Worm (Caenorhabditis elegans) whole organism, young adult: ENCODE data around the gene acdh-11.

Source experiments
- B0261.1 ChIP-seq: sonication (generic microtip); optimal IDR thresholded peaks from 2 replicates; lab custom pipeline; 2016; ENCODE audit warnings: mild to moderate bottlenecking, missing genetic modification characterization, moderate library complexity, missing compliant biosample characterization
- K11D2.4 ChIP-seq: fragments of 200-800 bp; sonication (Bioruptor generic); IDR thresholded peaks from 2 replicates; pipeline ENCODE4 v1.3.6; 2022; ENCODE audit warnings: missing genetic modification reagents, missing genetic modification characterization, missing compliant biosample characterization
- T07F8.4 ChIP-seq: sonication (generic microtip); optimal IDR thresholded peaks from 2 replicates; lab custom pipeline; 2016; ENCODE audit warnings: mild to moderate bottlenecking, missing genetic modification characterization, moderate library complexity, missing compliant biosample characterization
- madf-10 ChIP-seq: sonication (generic microtip); optimal IDR thresholded peaks from 2 replicates; lab custom pipeline; 2016; ENCODE audit warnings: mild to moderate bottlenecking, missing genetic modification characterization, missing compliant biosample characterization
- nfya-1 ChIP-seq: sonication (generic microtip); optimal IDR thresholded peaks from 2 replicates; lab custom pipeline; 2017; ENCODE audit warnings: antibody characterized with exemption, missing compliant biosample characterization, missing genetic modification characterization, borderline replicate concordance; ENCODE audit not compliant: insufficient read depth
- snpc-4 ChIP-seq, 5 experiments: fragments of 150-350 bp in 1 of 5; sonication (generic microtip) in 4 of 5; optimal IDR thresholded peaks; 2 replicates each; lab custom pipeline; 2014 to 2018; ENCODE audit warnings: missing genetic modification characterization in 5 of 5, missing biosample characterization in 3 of 5, antibody characterized with exemption in 2 of 5, mild to moderate bottlenecking in 2 of 5, missing compliant biosample characterization in 2 of 5, missing genotype in 2 of 5, moderate library complexity in 2 of 5, missing genetic modification reagents in 1 of 5
- tbp1 ChIP-seq: fragments of 200-800 bp; sonication (Bioruptor generic); optimal IDR thresholded peaks from 2 replicates; lab custom pipeline; 2018; ENCODE audit warnings: mild to moderate bottlenecking, missing genetic modification characterization, missing compliant biosample characterization
- unc-130 ChIP-seq: sonication (generic microtip); optimal IDR thresholded peaks from 2 replicates; lab custom pipeline; 2016; ENCODE audit warnings: missing genetic modification reagents, missing genetic modification characterization, missing compliant biosample characterization

ce11 chrIII:10525927-10526326 lies 40.1 kb upstream of the acdh-11 start:
- TF ChIP-seq T07F8.4 (tag; lab: Kevin White, UChicago): no peak
- TF ChIP-seq B0261.1 (tag; lab: Kevin White, UChicago): no peak
- TF ChIP-seq unc-130 (GFP tag; lab: Kevin White, UChicago): no peak
- no peak for TF ChIP-seq madf-10
- no peak for TF ChIP-seq K11D2.4 (GFP tag; lab: Robert Waterston, UW)
- TF ChIP-seq nfya-1 (tag; lab: Kevin White, UChicago): no peak
- no peak for TF ChIP-seq snpc-4 (GFP tag; optimal IDR thresholded peaks at IDR 0.05; lab: Kevin White, UChicago)
- TF ChIP-seq snpc-4 (tag; optimal IDR thresholded peaks at IDR 0.05; lab: Kevin White, UChicago): no peak
- no peak for TF ChIP-seq tbp1 (GFP tag; lab: Kevin White, UChicago)
